Fruit fly (Drosophila melanogaster): ENCODE measurements around the gene Axn.

Gene Axn

dm6 chr3R:30022452-30023028 lies at the start of gene Axn, which contains the start of gene RpS28a:
Gene Axn (plus strand): TSS chr3R:30022842.
Gene RpS28a (minus strand): TSS chr3R:30022648.
- no peak for TF ChIP-seq Sin3A (optimal IDR thresholded peaks at IDR 0.05)
- TF ChIP-seq h (optimal IDR thresholded peaks at IDR 0.05): no peak
- TF ChIP-seq Myc (optimal IDR thresholded peaks at IDR 0.05): no peak
- no peak for TF ChIP-seq ttk (optimal IDR thresholded peaks at IDR 0.05)
- TF ChIP-seq insv (optimal IDR thresholded peaks at IDR 0.05): no peak
- no peak for TF ChIP-seq psq (optimal IDR thresholded peaks at IDR 0.05)

dm6 chr3R:29978595-29978994 lies 44.0 kb upstream of the Axn start:
- TF ChIP-seq ttk (optimal IDR thresholded peaks at IDR 0.05) (no peak), Myc (optimal IDR thresholded peaks at IDR 0.05) (no peak), h (optimal IDR thresholded peaks at IDR 0.05) (no peak), Sin3A (optimal IDR thresholded peaks at IDR 0.05) (no peak), insv (optimal IDR thresholded peaks at IDR 0.05) (no peak), psq (optimal IDR thresholded peaks at IDR 0.05) (no peak)

DNA sequence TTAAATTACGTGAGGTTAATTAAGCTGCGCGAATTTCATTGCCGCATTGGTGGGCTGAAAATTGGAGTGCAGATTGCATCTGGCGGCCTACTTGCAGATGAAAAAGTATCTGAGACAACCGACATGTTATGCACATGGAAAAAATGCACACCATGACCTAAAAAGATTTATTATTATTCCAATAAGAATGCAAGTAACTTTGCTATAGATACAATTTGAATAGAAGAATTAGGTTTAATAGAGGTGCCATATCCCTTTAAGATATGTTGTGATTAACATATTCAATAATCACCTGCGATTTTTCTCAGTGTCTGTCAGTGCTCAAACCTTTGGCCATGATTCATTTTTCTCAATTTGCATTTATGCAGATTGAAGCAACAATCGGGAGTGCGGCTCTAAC lies 41.2 kb upstream of the Axn start:
- TF ChIP-seq Myc (optimal IDR thresholded peaks at IDR 0.05) (no peak), insv (optimal IDR thresholded peaks at IDR 0.05) (no peak), ttk (optimal IDR thresholded peaks at IDR 0.05) (no peak), h (optimal IDR thresholded peaks at IDR 0.05) (no peak), Sin3A (optimal IDR thresholded peaks at IDR 0.05) (no peak), psq (optimal IDR thresholded peaks at IDR 0.05) (no peak)

dm6 chr3R:29982027-29982426 lies 40.6 kb upstream of the Axn start:
- TF ChIP-seq Sin3A (optimal IDR thresholded peaks at IDR 0.05) (no peak), insv (optimal IDR thresholded peaks at IDR 0.05) (no peak), ttk (optimal IDR thresholded peaks at IDR 0.05) (no peak), h (optimal IDR thresholded peaks at IDR 0.05) (no peak), psq (optimal IDR thresholded peaks at IDR 0.05) (no peak), Myc (optimal IDR thresholded peaks at IDR 0.05) (no peak)

- TF ChIP-seq psq (optimal IDR thresholded peaks at IDR 0.05): no peak
- TF ChIP-seq Sin3A (optimal IDR thresholded peaks at IDR 0.05): no peak
- no peak for TF ChIP-seq h (optimal IDR thresholded peaks at IDR 0.05)
- no peak for TF ChIP-seq ttk (optimal IDR thresholded peaks at IDR 0.05)
- TF ChIP-seq Myc (optimal IDR thresholded peaks at IDR 0.05): no peak
- no peak for TF ChIP-seq insv (optimal IDR thresholded peaks at IDR 0.05)
Measured at dm6 chr3R:29983073-29983544, 39.5 kb upstream of the Axn start, which contains the start of gene CG7896. Gene CG7896 (plus strand): TSS chr3R:29983426.

DNA sequence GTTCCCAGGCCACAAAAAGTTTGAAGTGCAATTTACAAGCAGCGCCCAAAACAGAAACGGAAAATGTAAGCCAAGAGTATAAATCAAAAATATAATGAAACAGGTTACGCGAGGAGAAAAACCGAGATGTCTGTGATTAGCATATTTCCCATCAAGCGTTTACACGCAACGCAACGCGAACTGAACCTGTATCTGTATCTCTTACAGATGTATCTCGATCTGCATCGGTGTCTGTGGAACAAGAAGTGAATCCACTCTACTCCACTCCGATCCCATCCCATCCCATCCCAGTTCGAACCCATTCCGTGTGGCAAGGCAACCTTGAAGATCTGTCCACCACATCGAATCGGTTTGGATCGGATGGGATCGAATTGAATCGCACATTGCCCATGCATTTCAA lies 38.8 kb upstream of the Axn start:
- no peak for TF ChIP-seq Sin3A (optimal IDR thresholded peaks at IDR 0.05)
- no peak for TF ChIP-seq Myc (optimal IDR thresholded peaks at IDR 0.05)
- no peak for TF ChIP-seq ttk (optimal IDR thresholded peaks at IDR 0.05)
- no peak for TF ChIP-seq psq (optimal IDR thresholded peaks at IDR 0.05)
- TF ChIP-seq insv (optimal IDR thresholded peaks at IDR 0.05): no peak

dm6 chr3R:29985219-29985618 lies 37.4 kb upstream of the Axn start:
- TF ChIP-seq Myc (optimal IDR thresholded peaks at IDR 0.05) (no peak), h (optimal IDR thresholded peaks at IDR 0.05) (no peak)

dm6 chr3R:29990681-29991080 lies 32.0 kb upstream of the Axn start:
- TF ChIP-seq Myc (optimal IDR thresholded peaks at IDR 0.05) (no peak), h (optimal IDR thresholded peaks at IDR 0.05) (no peak), psq (optimal IDR thresholded peaks at IDR 0.05) (no peak), ttk (optimal IDR thresholded peaks at IDR 0.05) (no peak), Sin3A (optimal IDR thresholded peaks at IDR 0.05) (no peak)

dm6 chr3R:29993134-29993533 lies 29.5 kb upstream of the Axn start, which contains the start of gene Acph-1:
Gene Acph-1 (minus strand): TSS chr3R:29993411.
- TF ChIP-seq insv (optimal IDR thresholded peaks at IDR 0.05): no peak
- TF ChIP-seq Sin3A (optimal IDR thresholded peaks at IDR 0.05): no peak
- no peak for TF ChIP-seq h (optimal IDR thresholded peaks at IDR 0.05)
- TF ChIP-seq ttk (optimal IDR thresholded peaks at IDR 0.05): no peak
- no peak for TF ChIP-seq psq (optimal IDR thresholded peaks at IDR 0.05)

dm6 chr3R:29995035-29995434 lies 27.6 kb upstream of the Axn start, which contains the start of the genes CG7903 and Sas-6:
Gene CG7903 (minus strand): TSS chr3R:29995231.
Gene Sas-6 (plus strand): TSS chr3R:29995357.
- TF ChIP-seq h (optimal IDR thresholded peaks at IDR 0.05): no peak
- TF ChIP-seq Myc (optimal IDR thresholded peaks at IDR 0.05): no peak
- TF ChIP-seq ttk (optimal IDR thresholded peaks at IDR 0.05): no peak
- no peak for TF ChIP-seq Sin3A (optimal IDR thresholded peaks at IDR 0.05)
- TF ChIP-seq insv (optimal IDR thresholded peaks at IDR 0.05): no peak
- TF ChIP-seq psq (optimal IDR thresholded peaks at IDR 0.05): no peak

DNA sequence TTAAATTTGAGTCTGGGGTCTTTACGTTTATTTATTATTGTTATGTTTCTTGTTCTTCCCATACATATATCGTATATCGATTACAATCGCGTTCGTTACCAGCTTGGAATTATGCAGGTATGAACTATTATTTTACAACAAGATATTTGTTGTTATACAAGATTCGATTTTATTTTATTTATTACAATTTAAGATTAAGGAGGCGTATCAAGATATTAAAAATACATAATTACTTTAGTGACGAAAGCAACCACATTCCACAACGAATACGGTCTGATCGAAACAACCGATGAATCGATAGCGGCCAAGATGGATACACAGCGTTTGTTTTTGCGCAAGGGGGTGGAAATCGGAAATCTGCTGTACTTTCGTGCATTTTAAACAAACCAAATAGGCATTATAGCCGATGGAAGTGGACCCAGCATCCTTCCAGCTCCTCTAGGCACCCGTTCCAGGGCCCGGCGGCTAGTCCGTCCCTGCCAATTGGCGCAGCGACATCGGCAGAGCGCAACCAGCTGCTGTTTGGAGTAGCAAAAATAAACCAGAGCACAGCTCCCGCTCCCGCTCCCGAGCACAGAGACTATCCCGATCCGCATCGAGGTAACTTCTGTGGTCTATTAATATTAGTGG lies 24.9 kb upstream of the Axn start, which contains the start of the genes CG15525 and CG11504:
Gene CG15525, minus strand, starts transcription at position 70 of the 630 bp plus-strand sequence.
Gene CG11504, plus strand, starts transcription at position 294 of the 630 bp plus-strand sequence.
- no peak for TF ChIP-seq ttk (optimal IDR thresholded peaks at IDR 0.05)
- TF ChIP-seq Myc (optimal IDR thresholded peaks at IDR 0.05): no peak
- TF ChIP-seq psq (optimal IDR thresholded peaks at IDR 0.05): no peak
- no peak for TF ChIP-seq h (optimal IDR thresholded peaks at IDR 0.05)
- no peak for TF ChIP-seq Sin3A (optimal IDR thresholded peaks at IDR 0.05)
- no peak for TF ChIP-seq insv (optimal IDR thresholded peaks at IDR 0.05)

DNA sequence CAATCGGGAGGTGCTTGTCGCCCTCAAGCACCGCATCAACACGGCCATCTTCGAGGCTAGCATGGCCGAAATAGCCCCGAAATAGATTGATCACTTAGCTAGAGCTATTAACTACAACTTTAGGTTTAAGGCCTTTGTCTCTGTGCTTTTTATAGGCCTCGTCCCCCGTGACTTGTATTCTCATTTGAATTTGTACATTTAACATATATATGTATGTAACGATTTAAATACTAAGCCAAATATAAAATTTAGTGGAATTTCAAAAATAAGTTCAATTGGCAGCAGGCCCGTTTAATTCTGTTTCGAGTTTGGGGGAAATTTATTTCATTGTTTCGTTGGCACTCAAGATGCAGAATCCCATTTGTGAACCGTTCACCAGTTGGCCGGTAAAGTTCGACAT lies 23.1 kb upstream of the Axn start, which contains the start of gene CG34298:
Gene CG34298, plus strand, starts transcription at position 301 of the 400 bp plus-strand sequence.
- TF ChIP-seq Sin3A (optimal IDR thresholded peaks at IDR 0.05) (no peak), psq (optimal IDR thresholded peaks at IDR 0.05) (no peak), Myc (optimal IDR thresholded peaks at IDR 0.05) (no peak), ttk (optimal IDR thresholded peaks at IDR 0.05) (no peak), insv (optimal IDR thresholded peaks at IDR 0.05) (no peak), h (optimal IDR thresholded peaks at IDR 0.05) (no peak)
